Worm (Caenorhabditis elegans) whole organism, L1 larva: Measurements from ENCODE around the gene oac-40.

Experiments
- C04F5.9 ChIP-seq: sonication (generic microtip); optimal IDR thresholded peaks from 2 replicates; lab custom pipeline; 2016; ENCODE audit warnings: missing genetic modification characterization, missing compliant biosample characterization
- C16A3.4 ChIP-seq: fragments of 150-350 bp; optimal IDR thresholded peaks from 2 replicates; lab custom pipeline; 2014; ENCODE audit warnings: missing biosample characterization, missing genetic modification characterization
- Y116A8C.19 ChIP-seq: sonication (generic microtip); optimal IDR thresholded peaks from 2 replicates; lab custom pipeline; 2016; ENCODE audit warnings: missing compliant biosample characterization, missing genetic modification characterization, borderline replicate concordance
- aha-1 ChIP-seq: fragments of 150-350 bp; optimal IDR thresholded peaks from 2 replicates; lab custom pipeline; 2014; ENCODE audit warnings: missing biosample characterization, missing genetic modification characterization
- alr-1 ChIP-seq: fragments of 200-800 bp; sonication (Bioruptor generic); optimal IDR thresholded peaks from 2 replicates; lab custom pipeline; 2018; ENCODE audit warnings: borderline replicate concordance, mild to moderate bottlenecking, missing genetic modification characterization, missing compliant biosample characterization
- ama-1 ChIP-seq: fragments of 150-350 bp; optimal IDR thresholded peaks from 2 replicates; lab custom pipeline; 2014
- blmp-1 ChIP-seq: fragments of 150-350 bp; optimal IDR thresholded peaks from 2 replicates; lab custom pipeline; 2014; ENCODE audit warnings: missing biosample characterization, missing genetic modification characterization
- ces-1 ChIP-seq: fragments of 150-350 bp; optimal IDR thresholded peaks from 2 replicates; lab custom pipeline; 2014; ENCODE audit warnings: missing biosample characterization, missing genetic modification reagents, missing genetic modification characterization
- dsc-1 ChIP-seq: sonication (generic microtip); optimal IDR thresholded peaks from 2 replicates; lab custom pipeline; 2016; ENCODE audit warnings: mild to moderate bottlenecking, missing genetic modification characterization, missing compliant biosample characterization
- efl-3 ChIP-seq: fragments of 200-800 bp; sonication (Bioruptor generic); optimal IDR thresholded peaks from 2 replicates; lab custom pipeline; 2018; ENCODE audit warnings: mild to moderate bottlenecking, missing genetic modification characterization, missing compliant biosample characterization
- egl-27 ChIP-seq, 2 experiments: fragments of 150-350 bp in 1 of 2; sonication (generic microtip); optimal IDR thresholded peaks; 3 replicates each; lab custom pipeline; 2017 to 2018; ENCODE audit warnings: missing biosample characterization in 2 of 2, missing genetic modification characterization in 2 of 2, missing genetic modification reagents in 2 of 2
- elt-2 ChIP-seq: sonication (generic microtip); optimal IDR thresholded peaks from 2 replicates; lab custom pipeline; 2016; ENCODE audit warnings: missing genetic modification characterization, mild to moderate bottlenecking, inconsistent platforms, missing compliant biosample characterization, missing genetic modification reagents
- fkh-4 ChIP-seq: sonication (generic microtip); optimal IDR thresholded peaks from 2 replicates; lab custom pipeline; 2016; ENCODE audit warnings: missing compliant biosample characterization, missing genetic modification characterization, borderline replicate concordance
- hpl-2 ChIP-seq: fragments of 150-350 bp; optimal IDR thresholded peaks from 2 replicates; lab custom pipeline; 2014; ENCODE audit warnings: missing biosample characterization, missing genetic modification reagents, missing genetic modification characterization
- irx-1 ChIP-seq: sonication (generic microtip); optimal IDR thresholded peaks from 2 replicates; lab custom pipeline; 2016; ENCODE audit warnings: missing genetic modification characterization, missing compliant biosample characterization
- lin-14 ChIP-seq: fragments of 200-800 bp; sonication (Bioruptor generic); optimal IDR thresholded peaks from 2 replicates; lab custom pipeline; 2018; ENCODE audit warnings: mild to moderate bottlenecking, missing genetic modification characterization, moderate library complexity, missing compliant biosample characterization
- lin-15B ChIP-seq: fragments of 150-350 bp; sonication (generic microtip); optimal IDR thresholded peaks from 3 replicates; lab custom pipeline; 2014; ENCODE audit warnings: missing biosample characterization, missing genetic modification characterization
- lsy-2 ChIP-seq, 2 experiments: fragments of 150-350 bp; optimal IDR thresholded peaks; 2 replicates each; lab custom pipeline; 2014; ENCODE audit warnings: missing biosample characterization in 2 of 2, missing genetic modification characterization in 2 of 2
- nhr-11 ChIP-seq: fragments of 150-350 bp; optimal IDR thresholded peaks from 2 replicates; lab custom pipeline; 2014; ENCODE audit warnings: missing biosample characterization, missing genetic modification characterization
- nhr-12 ChIP-seq: sonication (generic microtip); optimal IDR thresholded peaks from 2 replicates; lab custom pipeline; 2017; ENCODE audit warnings: missing biosample characterization, missing genetic modification characterization
- nhr-237 ChIP-seq: fragments of 150-350 bp; optimal IDR thresholded peaks from 2 replicates; lab custom pipeline; 2014; ENCODE audit warnings: missing biosample characterization, missing genetic modification characterization
- nhr-71 ChIP-seq: sonication (generic microtip); optimal IDR thresholded peaks from 2 replicates; lab custom pipeline; 2016; ENCODE audit warnings: mild to moderate bottlenecking, missing genetic modification characterization, moderate library complexity, missing compliant biosample characterization
- nhr-77 ChIP-seq: fragments of 150-350 bp; optimal IDR thresholded peaks from 2 replicates; lab custom pipeline; 2014; ENCODE audit warnings: missing biosample characterization, missing genetic modification characterization
- nhr-85 ChIP-seq: sonication (generic microtip); peaks from one replicate; lab custom pipeline; 2016; ENCODE audit warnings: missing genetic modification characterization, inconsistent platforms, missing compliant biosample characterization
- nhr-90 ChIP-seq: sonication (generic microtip); optimal IDR thresholded peaks from 2 replicates; lab custom pipeline; 2016; ENCODE audit warnings: mild to moderate bottlenecking, missing genetic modification characterization, missing compliant biosample characterization; ENCODE audit not compliant: poor library complexity
- pag-3 ChIP-seq: sonication (generic microtip); optimal IDR thresholded peaks from 2 replicates; lab custom pipeline; 2017; ENCODE audit warnings: missing genetic modification characterization, mild to moderate bottlenecking, missing compliant biosample characterization, antibody characterized with exemption, borderline replicate concordance; ENCODE audit not compliant: insufficient read depth
- pax-3 ChIP-seq: fragments of 200-800 bp; sonication (Bioruptor generic); optimal IDR thresholded peaks from 2 replicates; lab custom pipeline; 2018; ENCODE audit warnings: mild to moderate bottlenecking, missing genetic modification characterization, moderate library complexity, missing compliant biosample characterization
- pqm-1 ChIP-seq: sonication (generic microtip); optimal IDR thresholded peaks from 3 replicates; lab custom pipeline; 2017; ENCODE audit warnings: missing biosample characterization, missing genetic modification characterization
- rnt-1 ChIP-seq: sonication (generic microtip); optimal IDR thresholded peaks from 2 replicates; lab custom pipeline; 2016; ENCODE audit warnings: mild to moderate bottlenecking, missing genetic modification characterization, moderate library complexity, missing compliant biosample characterization
- snu-23 ChIP-seq: sonication (generic microtip); optimal IDR thresholded peaks from 2 replicates; lab custom pipeline; 2016; ENCODE audit warnings: missing genetic modification characterization, missing compliant biosample characterization
- sox-4 ChIP-seq: sonication (generic microtip); optimal IDR thresholded peaks from 2 replicates; lab custom pipeline; 2016; ENCODE audit warnings: missing genetic modification characterization, missing compliant biosample characterization
- sptf-1 ChIP-seq: fragments of 150-350 bp; optimal IDR thresholded peaks from 2 replicates; lab custom pipeline; 2014; ENCODE audit warnings: missing biosample characterization, missing genetic modification characterization
- sup-37 ChIP-seq: fragments of 200-800 bp; sonication (Bioruptor generic); optimal IDR thresholded peaks from 2 replicates; lab custom pipeline; 2018; ENCODE audit warnings: mild to moderate bottlenecking, missing genetic modification characterization, missing compliant biosample characterization
- tbx-2 ChIP-seq: sonication (generic microtip); optimal IDR thresholded peaks from 2 replicates; lab custom pipeline; 2016; ENCODE audit warnings: missing genetic modification characterization, missing compliant biosample characterization
- unc-130 ChIP-seq: fragments of 150-350 bp; optimal IDR thresholded peaks from 2 replicates; lab custom pipeline; 2017; ENCODE audit warnings: missing biosample characterization, missing genetic modification characterization, inconsistent platforms
- unc-62 ChIP-seq: fragments of 150-350 bp; optimal IDR thresholded peaks from 2 replicates; lab custom pipeline; 2014; ENCODE audit warnings: missing biosample characterization, missing genetic modification reagents, missing genetic modification characterization
- unc-86 ChIP-seq: sonication (generic microtip); optimal IDR thresholded peaks from 2 replicates; lab custom pipeline; 2016; ENCODE audit warnings: missing genetic modification characterization, missing compliant biosample characterization
- xbp-1 ChIP-seq: sonication (generic microtip); optimal IDR thresholded peaks from 2 replicates; lab custom pipeline; 2016; ENCODE audit warnings: missing genetic modification characterization, missing compliant biosample characterization
- zag-1 ChIP-seq: fragments of 150-350 bp; optimal IDR thresholded peaks from 2 replicates; lab custom pipeline; 2014; ENCODE audit warnings: missing biosample characterization, missing genetic modification characterization

The oac-40 gene

DNA sequence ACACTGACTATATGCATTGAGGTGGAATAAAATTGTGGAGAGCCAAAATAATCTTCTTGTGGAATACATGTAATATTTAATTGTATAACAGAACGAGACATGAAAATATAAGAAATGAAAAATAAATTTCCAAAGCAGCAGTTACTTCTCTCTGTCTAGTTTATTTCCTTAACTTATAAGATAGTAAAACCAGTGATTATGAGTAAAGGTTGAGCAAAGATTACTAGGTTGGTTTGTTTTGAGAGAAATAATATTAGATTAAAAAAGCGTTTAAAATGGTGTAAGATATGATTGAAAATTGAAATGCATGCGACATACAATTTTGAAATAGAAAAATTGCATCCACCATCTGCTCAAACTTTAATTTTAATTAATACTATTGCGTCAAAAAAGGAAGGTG, 2.8 kb upstream of the oac-40 start, which contains the start of gene srh-201:
srh-201 (minus strand) TSS at position 101 of the 400 bp plus-strand sequence.
- TF ChIP-seq irx-1 (tag; lab: Kevin White, UChicago) (no peak), ama-1 (lab: Kevin White, UChicago) (no peak), nhr-77 (no peak), C16A3.4 (tag; lab: Kevin White, UChicago) (no peak), blmp-1 (tag; lab: Kevin White, UChicago) (no peak), lin-15B (tag; lab: Kevin White, UChicago) (no peak), unc-62 (no peak), ces-1 (GFP tag; lab: Kevin White, UChicago) (no peak)

DNA sequence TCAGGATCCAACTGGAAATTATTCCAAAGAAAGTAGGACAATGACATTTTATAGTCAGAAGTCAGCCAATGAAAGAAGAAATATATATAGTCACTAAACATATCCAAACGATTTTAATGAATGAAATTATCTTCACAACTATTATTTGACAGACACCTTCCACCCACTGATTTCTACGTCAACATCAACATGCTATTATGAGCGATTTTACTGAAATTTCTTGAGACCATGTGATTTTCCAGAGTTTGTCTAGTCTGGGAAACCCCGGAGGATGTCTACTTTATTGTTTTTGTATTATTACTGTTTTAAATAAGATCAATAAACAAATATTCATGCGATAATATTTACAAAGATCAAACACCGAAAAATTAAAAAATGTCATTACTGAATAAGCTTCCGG, 1.0 kb upstream of the oac-40 start, which contains the start of gene srt-18:
srt-18 (minus strand) TSS at position 101 of the 400 bp plus-strand sequence.
- TF ChIP-seq lsy-2 (tag; optimal IDR thresholded peaks at IDR 0.05; lab: Kevin White, UChicago) (no peak), C16A3.4 (tag; lab: Kevin White, UChicago) (no peak), sup-37 (no peak), lin-14 (GFP tag; lab: Kevin White, UChicago) (no peak), sox-4 (tag; lab: Kevin White, UChicago) (no peak), efl-3 (GFP tag; lab: Kevin White, UChicago) (no peak), pqm-1 (tag; lab: Kevin White, UChicago) (no peak), C04F5.9 (tag; lab: Kevin White, UChicago) (no peak), nhr-90 (tag; lab: Kevin White, UChicago) (no peak), pax-3 (no peak)

DNA sequence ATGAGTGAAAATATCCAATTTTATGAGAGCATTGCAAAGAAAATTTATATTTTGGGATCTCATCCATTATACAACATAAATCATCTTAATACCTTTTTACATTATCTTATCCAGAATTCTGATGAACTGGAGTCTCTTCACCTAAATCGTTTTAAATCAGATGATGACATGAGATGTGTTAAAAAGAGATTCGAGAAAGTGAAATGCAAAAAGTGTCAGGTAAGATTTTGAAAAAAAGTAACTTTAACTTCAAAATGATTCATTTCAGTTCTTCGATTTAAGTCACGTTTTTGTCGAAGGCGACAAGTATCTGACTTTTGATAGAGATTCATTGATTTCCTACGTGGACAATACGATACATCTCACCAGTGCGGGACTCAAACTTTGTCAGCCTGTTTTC, 2.3 kb downstream of the oac-40 start:
- TF ChIP-seq fkh-4 (no peak), lin-15B (tag; lab: Kevin White, UChicago) (no peak), alr-1 (tag; lab: Kevin White, UChicago) (no peak), tbx-2 (tag; lab: Kevin White, UChicago) (no peak), xbp-1 (tag; lab: Kevin White, UChicago) (no peak), irx-1 (tag; lab: Kevin White, UChicago) (no peak), rnt-1 (no peak), nhr-71 (no peak), zag-1 (tag; lab: Kevin White, UChicago) (no peak)

DNA sequence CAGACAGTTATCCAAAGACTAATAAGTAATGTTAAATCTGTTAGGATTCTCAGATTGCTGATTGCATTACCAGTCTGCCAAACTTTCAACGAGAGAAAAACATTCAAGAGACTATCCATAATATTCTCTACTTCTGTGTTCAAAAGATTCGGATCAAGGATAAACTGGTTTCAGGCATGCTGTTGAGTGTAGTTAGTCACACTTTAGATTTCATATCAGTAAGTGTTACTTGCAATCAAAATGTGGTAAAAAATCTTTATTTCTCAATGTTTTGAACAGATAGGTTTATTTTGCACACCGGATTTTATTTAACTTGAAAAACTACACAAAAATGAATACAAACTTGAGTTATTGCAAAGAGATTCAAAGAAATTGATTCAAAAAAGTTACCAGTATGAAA, 5.5 kb downstream of the oac-40 start, which contains the start of gene oac-41:
oac-41 (minus strand) TSS at position 101 of the 400 bp plus-strand sequence.
- TF ChIP-seq aha-1 (no peak), lin-14 (GFP tag; lab: Kevin White, UChicago) (no peak), sptf-1 (no peak), nhr-90 (tag; lab: Kevin White, UChicago) (no peak), lin-15B (tag; lab: Kevin White, UChicago) (no peak), nhr-85 (tag; lab: Kevin White, UChicago) (no peak), unc-86 (tag; lab: Kevin White, UChicago) (no peak), fkh-4 (no peak), unc-62 (no peak), nhr-12 (tag; lab: Kevin White, UChicago) (no peak), egl-27 (tag; optimal IDR thresholded peaks at IDR 0.05; lab: Kevin White, UChicago) (no peak), lsy-2 (tag; optimal IDR thresholded peaks at IDR 0.05; lab: Kevin White, UChicago) (no peak), Y116A8C.19 (no peak), nhr-237 (tag; lab: Kevin White, UChicago) (no peak), dsc-1 (no peak), elt-2 (tag; lab: Kevin White, UChicago) (no peak), hpl-2 (no peak), unc-130 (tag; lab: Kevin White, UChicago) (no peak)
- TF ChIP-seq, all 84 proteins: peak for 0

DNA sequence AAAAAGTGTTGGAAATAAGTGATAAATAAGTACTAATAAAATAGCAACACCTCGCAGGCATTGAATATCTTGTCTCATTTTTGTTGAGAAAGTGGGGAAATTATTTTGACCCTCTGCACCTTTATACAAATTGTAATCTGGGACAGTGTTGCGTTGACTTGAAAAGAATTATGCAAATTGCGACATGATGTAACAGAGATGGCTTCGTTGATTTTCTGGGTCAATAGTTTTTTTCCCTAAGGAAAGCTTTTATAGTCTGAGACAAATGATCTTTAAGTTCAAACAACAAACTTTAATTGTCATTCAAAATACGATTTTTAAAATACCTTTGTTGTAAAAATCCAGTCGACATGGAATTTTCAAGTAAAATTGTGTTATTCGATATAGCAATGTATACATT, 8.1 kb downstream of the oac-40 start, which contains the start of gene bus-1:
bus-1 (minus strand) TSS at position 101 of the 400 bp plus-strand sequence.
- no peak for TF ChIP-seq nhr-77
- TF ChIP-seq blmp-1 (tag; lab: Kevin White, UChicago) = no peak
- TF ChIP-seq pqm-1 (tag; lab: Kevin White, UChicago) = no peak
- TF ChIP-seq nhr-71 = no peak
- no peak for TF ChIP-seq Y116A8C.19
- no peak for TF ChIP-seq nhr-90 (tag; lab: Kevin White, UChicago)
- TF ChIP-seq lin-14 (GFP tag; lab: Kevin White, UChicago) = no peak
- no peak for TF ChIP-seq aha-1
- TF ChIP-seq snu-23 = no peak
- no peak for TF ChIP-seq C04F5.9 (tag; lab: Kevin White, UChicago)
- TF ChIP-seq pag-3 (tag; lab: Kevin White, UChicago) = no peak
- no peak for TF ChIP-seq unc-86 (tag; lab: Kevin White, UChicago)
- TF ChIP-seq nhr-11 = no peak
- no peak for TF ChIP-seq nhr-12 (tag; lab: Kevin White, UChicago)
